Fruit fly (Drosophila melanogaster) Kc167 (cell line): ENCODE measurements around the gene alphaKap4.

Experiments used
- Myc ChIP-seq: fragments of >200 bp; optimal IDR thresholded peaks from 2 replicates; lab custom pipeline; 2017; ENCODE audit warnings: missing external identifiers
- Sin3A ChIP-seq: fragments of >200 bp; optimal IDR thresholded peaks from 2 replicates; lab custom pipeline; 2018; ENCODE audit warnings: missing external identifiers
- h ChIP-seq: fragments of >200 bp; optimal IDR thresholded peaks from 3 replicates; lab custom pipeline; 2018; ENCODE audit warnings: missing external identifiers
- insv ChIP-seq: fragments of >200 bp; optimal IDR thresholded peaks from 3 replicates; lab custom pipeline; 2018; ENCODE audit warnings: missing external identifiers
- psq ChIP-seq: fragments of >200 bp; optimal IDR thresholded peaks from 2 replicates; lab custom pipeline; 2017; ENCODE audit warnings: missing external identifiers
- ttk ChIP-seq: sonication (Bioruptor generic); optimal IDR thresholded peaks from 2 replicates; lab custom pipeline; 2017; ENCODE audit warnings: missing external identifiers

alphaKap4 gene

dm6 chr3L:5983593-5984225, 27.1 kb downstream of the alphaKap4 start:
- no peak for TF ChIP-seq psq (lab: Kevin White, UChicago)
- no peak for TF ChIP-seq ttk
- no peak for TF ChIP-seq Myc (lab: Kevin White, UChicago)
- TF ChIP-seq insv (lab: Kevin White, UChicago): no peak
- TF ChIP-seq Sin3A (lab: Kevin White, UChicago): no peak
- TF ChIP-seq h (lab: Kevin White, UChicago): no peak

dm6 chr3L:5982921-5983546, 27.8 kb downstream of the alphaKap4 start:
- TF ChIP-seq Sin3A (lab: Kevin White, UChicago) (no peak), psq (lab: Kevin White, UChicago) (no peak), Myc (lab: Kevin White, UChicago) (no peak), insv (lab: Kevin White, UChicago) (no peak), h (lab: Kevin White, UChicago) (no peak), ttk (no peak)

- TF ChIP-seq insv (lab: Kevin White, UChicago) (no peak), ttk (no peak), psq (lab: Kevin White, UChicago) (no peak), h (lab: Kevin White, UChicago) (no peak), Myc (lab: Kevin White, UChicago) (no peak), Sin3A (lab: Kevin White, UChicago) (no peak)
These were observed 30.1 kb downstream of the alphaKap4 start for dm6 chr3L:5980552-5981351.

dm6 chr3L:5980120-5980519, 30.7 kb downstream of the alphaKap4 start:
- TF ChIP-seq insv (lab: Kevin White, UChicago) (no peak), Sin3A (lab: Kevin White, UChicago) (no peak), h (lab: Kevin White, UChicago) (no peak), psq (lab: Kevin White, UChicago) (no peak)

dm6 chr3L:5979460-5979859, 31.4 kb downstream of the alphaKap4 start:
- TF ChIP-seq Myc (lab: Kevin White, UChicago): no peak
- TF ChIP-seq Sin3A (lab: Kevin White, UChicago): no peak

dm6 chr3L:5976121-5976906, 34.5 kb downstream of the alphaKap4 start:
- TF ChIP-seq Sin3A (lab: Kevin White, UChicago): no peak
- no peak for TF ChIP-seq insv (lab: Kevin White, UChicago)

dm6 chr3L:5975785-5976120, 35.1 kb downstream of the alphaKap4 start, which contains the start of gene CG10479:
CG10479 (minus strand) TSS chr3L:5976007.
- TF ChIP-seq ttk: no peak
- TF ChIP-seq Myc (lab: Kevin White, UChicago): no peak
- no peak for TF ChIP-seq Sin3A (lab: Kevin White, UChicago)
- no peak for TF ChIP-seq h (lab: Kevin White, UChicago)
- no peak for TF ChIP-seq insv (lab: Kevin White, UChicago)
- TF ChIP-seq psq (lab: Kevin White, UChicago): no peak

- TF ChIP-seq insv (lab: Kevin White, UChicago) (no peak), ttk (no peak), h (lab: Kevin White, UChicago) (no peak), Myc (lab: Kevin White, UChicago) (no peak), psq (lab: Kevin White, UChicago) (no peak), Sin3A (lab: Kevin White, UChicago) (no peak)
These were observed 36.0 kb downstream of the alphaKap4 start for dm6 chr3L:5974575-5975421.

dm6 chr3L:5971440-5971839, 39.4 kb downstream of the alphaKap4 start:
- no peak for TF ChIP-seq Sin3A (lab: Kevin White, UChicago)
- TF ChIP-seq Myc (lab: Kevin White, UChicago): no peak
- TF ChIP-seq h (lab: Kevin White, UChicago): no peak
- TF ChIP-seq ttk: no peak
- no peak for TF ChIP-seq psq (lab: Kevin White, UChicago)
- no peak for TF ChIP-seq insv (lab: Kevin White, UChicago)

dm6 chr3L:5970169-5970568, 40.7 kb downstream of the alphaKap4 start:
- no peak for TF ChIP-seq ttk
- TF ChIP-seq insv (lab: Kevin White, UChicago): no peak
- no peak for TF ChIP-seq h (lab: Kevin White, UChicago)
- no peak for TF ChIP-seq psq (lab: Kevin White, UChicago)

dm6 chr3L:5969122-5969521, 41.7 kb downstream of the alphaKap4 start:
- TF ChIP-seq h (lab: Kevin White, UChicago) (no peak), ttk (no peak), Sin3A (lab: Kevin White, UChicago) (no peak), insv (lab: Kevin White, UChicago) (no peak), psq (lab: Kevin White, UChicago) (no peak), Myc (lab: Kevin White, UChicago) (no peak)
